Worm (Caenorhabditis elegans) whole organism, L3 larva: ENCODE measurements around the gene str-96.

Experiments used
- R02D3.7 ChIP-seq: fragments of 150-350 bp; optimal IDR thresholded peaks from 2 replicates; lab custom pipeline; 2014; ENCODE audit warnings: missing biosample characterization, missing genetic modification characterization
- ZK546.5 ChIP-seq: sonication (generic microtip); optimal IDR thresholded peaks from 2 replicates; lab custom pipeline; 2017; ENCODE audit warnings: missing biosample characterization, missing genetic modification characterization
- aly-2 ChIP-seq: fragments of 150-350 bp; optimal IDR thresholded peaks from 2 replicates; lab custom pipeline; 2014; ENCODE audit warnings: missing biosample characterization, missing genetic modification characterization
- ama-1 ChIP-seq: fragments of 150-350 bp; optimal IDR thresholded peaks from 2 replicates; lab custom pipeline; 2018
- ceh-28 ChIP-seq: fragments of 150-350 bp; optimal IDR thresholded peaks from 2 replicates; lab custom pipeline; 2014; ENCODE audit warnings: missing biosample characterization, missing genetic modification reagents, missing genetic modification characterization
- ceh-9 ChIP-seq: sonication (generic microtip); optimal IDR thresholded peaks from 2 replicates; lab custom pipeline; 2018; ENCODE audit warnings: missing biosample characterization, missing genetic modification characterization
- daf-12 ChIP-seq: fragments of 150-350 bp; optimal IDR thresholded peaks from 2 replicates; lab custom pipeline; 2014; ENCODE audit warnings: missing biosample characterization, missing genetic modification reagents, missing genetic modification characterization
- egl-27 ChIP-seq: sonication (generic microtip); optimal IDR thresholded peaks from 4 replicates; lab custom pipeline; 2017; ENCODE audit warnings: missing biosample characterization, missing genetic modification reagents, missing genetic modification characterization
- egl-5 ChIP-seq: fragments of 150-350 bp; optimal IDR thresholded peaks from 2 replicates; lab custom pipeline; 2017; ENCODE audit warnings: missing biosample characterization, missing genetic modification reagents, missing genetic modification characterization, inconsistent platforms
- elt-1 ChIP-seq: fragments of 150-350 bp; optimal IDR thresholded peaks from 2 replicates; lab custom pipeline; 2014; ENCODE audit warnings: missing biosample characterization, missing genetic modification characterization
- elt-3 ChIP-seq, 3 experiments: fragments of 150-350 bp in 1 of 3; sonication (generic microtip) in 2 of 3; optimal IDR thresholded peaks; 2 replicates in 2 of 3; 4 replicates in 1 of 3; lab custom pipeline; 2014 to 2017; ENCODE audit warnings: missing biosample characterization in 3 of 3, missing genetic modification characterization in 3 of 3
- eor-1 ChIP-seq, 2 experiments: fragments of 150-350 bp; optimal IDR thresholded peaks; 2 replicates each; lab custom pipeline; 2014 to 2018; ENCODE audit warnings: missing biosample characterization in 2 of 2, missing genetic modification characterization in 2 of 2
- fkh-10 ChIP-seq: sonication (generic microtip); optimal IDR thresholded peaks from 2 replicates; lab custom pipeline; 2017; ENCODE audit warnings: missing biosample characterization, missing genetic modification reagents, missing genetic modification characterization
- fos-1 ChIP-seq: fragments of 150-350 bp; optimal IDR thresholded peaks from 2 replicates; lab custom pipeline; 2014; ENCODE audit warnings: missing biosample characterization, missing genetic modification characterization
- jun-1 ChIP-seq: fragments of 150-350 bp; optimal IDR thresholded peaks from 2 replicates; lab custom pipeline; 2014; ENCODE audit warnings: missing biosample characterization, missing genetic modification reagents, missing genetic modification characterization
- lsy-12 ChIP-seq: sonication (generic microtip); optimal IDR thresholded peaks from 2 replicates; lab custom pipeline; 2016; ENCODE audit warnings: mild to moderate bottlenecking, missing genetic modification characterization, missing compliant biosample characterization
- mml-1 ChIP-seq: fragments of 150-350 bp; sonication (generic microtip); optimal IDR thresholded peaks from 3 replicates; lab custom pipeline; 2014; ENCODE audit warnings: missing biosample characterization, missing genetic modification characterization
- nfya-1 ChIP-seq: sonication (generic microtip); optimal IDR thresholded peaks from 2 replicates; lab custom pipeline; 2017; ENCODE audit warnings: missing genetic modification characterization, mild to moderate bottlenecking, missing compliant biosample characterization, antibody characterized with exemption, moderate library complexity; ENCODE audit not compliant: insufficient read depth
- nhr-12 ChIP-seq: fragments of 150-350 bp; optimal IDR thresholded peaks from 2 replicates; lab custom pipeline; 2014; ENCODE audit warnings: missing biosample characterization, missing genetic modification characterization
- nhr-23 ChIP-seq: fragments of 150-350 bp; optimal IDR thresholded peaks from 2 replicates; lab custom pipeline; 2014; ENCODE audit warnings: missing biosample characterization, missing genetic modification reagents, missing genetic modification characterization
- nhr-25 ChIP-seq: sonication (generic microtip); optimal IDR thresholded peaks from 2 replicates; lab custom pipeline; 2017; ENCODE audit warnings: missing biosample characterization, missing genetic modification characterization
- nhr-43 ChIP-seq: sonication (generic microtip); optimal IDR thresholded peaks from 2 replicates; lab custom pipeline; 2016; ENCODE audit warnings: mild to moderate bottlenecking, missing genetic modification characterization, missing compliant biosample characterization; ENCODE audit not compliant: poor library complexity, severe bottlenecking
- nhr-67 ChIP-seq: fragments of 150-350 bp; optimal IDR thresholded peaks from 2 replicates; lab custom pipeline; 2014; ENCODE audit warnings: missing biosample characterization, missing genetic modification characterization
- nhr-76 ChIP-seq: fragments of 150-350 bp; sonication (generic microtip); optimal IDR thresholded peaks from 5 replicates; lab custom pipeline; 2014; ENCODE audit warnings: missing biosample characterization, missing genetic modification characterization
- nhr-77 ChIP-seq: fragments of 150-350 bp; optimal IDR thresholded peaks from 2 replicates; lab custom pipeline; 2014; ENCODE audit warnings: missing biosample characterization, missing genetic modification characterization
- pha-4 ChIP-seq: fragments of 150-350 bp; optimal IDR thresholded peaks from 2 replicates; lab custom pipeline; 2014; ENCODE audit warnings: missing biosample characterization, missing genetic modification reagents, missing genetic modification characterization
- sea-2 ChIP-seq: fragments of 150-350 bp; sonication (generic microtip); optimal IDR thresholded peaks from 4 replicates; lab custom pipeline; 2014; ENCODE audit warnings: missing biosample characterization, missing genetic modification reagents, missing genetic modification characterization
- tbx-2 ChIP-seq: sonication (generic microtip); optimal IDR thresholded peaks from 2 replicates; lab custom pipeline; 2016; ENCODE audit warnings: mild to moderate bottlenecking, missing genetic modification characterization, missing compliant biosample characterization
- unc-39 ChIP-seq: sonication (generic microtip); optimal IDR thresholded peaks from 4 replicates; lab custom pipeline; 2017; ENCODE audit warnings: missing biosample characterization, missing genetic modification characterization
- unc-62 ChIP-seq: fragments of 150-350 bp; sonication (generic microtip); optimal IDR thresholded peaks from 4 replicates; lab custom pipeline; 2014; ENCODE audit warnings: missing biosample characterization, missing genetic modification reagents, missing genetic modification characterization
- ztf-11 ChIP-seq: fragments of 150-350 bp; optimal IDR thresholded peaks from 2 replicates; lab custom pipeline; 2014; ENCODE audit warnings: missing biosample characterization, missing genetic modification characterization
- ztf-4 ChIP-seq: fragments of 150-350 bp; optimal IDR thresholded peaks from 2 replicates; lab custom pipeline; 2014; ENCODE audit warnings: missing biosample characterization, missing genetic modification characterization

Gene str-96

ce11 chrV:15293865-15294264, at the start of gene str-96:
TSS of gene str-96 (minus strand) at chrV:15293965.
- TF ChIP-seq unc-39 (tag; lab: Kevin White, UChicago) (no peak), nhr-67 (tag; lab: Kevin White, UChicago) (no peak), aly-2 (tag; lab: Kevin White, UChicago) (no peak), nhr-25 (tag; lab: Kevin White, UChicago) (no peak), sea-2 (GFP tag; lab: Kevin White, UChicago) (no peak), nfya-1 (no peak), ztf-4 (tag; lab: Kevin White, UChicago) (no peak), ZK546.5 (tag; lab: Kevin White, UChicago) (no peak), ama-1 (no peak), ztf-11 (tag; lab: Kevin White, UChicago) (no peak), nhr-77 (tag; lab: Kevin White, UChicago) (no peak)

- TF ChIP-seq ama-1 (no peak), nhr-76 (no peak)
Observed at ce11 chrV:15341404-15341803, 47.6 kb upstream of the str-96 start, which contains the start of gene clec-229. TSS of gene clec-229 (minus strand) at chrV:15341504.

- TF ChIP-seq elt-1 (tag; lab: Kevin White, UChicago) (no peak), pha-4 (tag; lab: Kevin White, UChicago) (no peak), R02D3.7 (tag; lab: Kevin White, UChicago) (no peak), sea-2 (GFP tag; lab: Kevin White, UChicago) (no peak), ztf-4 (tag; lab: Kevin White, UChicago) (no peak), daf-12 (tag; lab: Kevin White, UChicago) (no peak), nfya-1 (no peak), tbx-2 (tag; lab: Kevin White, UChicago) (no peak), ceh-28 (tag; lab: Kevin White, UChicago) (no peak), lsy-12 (tag; lab: Kevin White, UChicago) (no peak), eor-1 (tag; optimal IDR thresholded peaks at IDR 0.05; lab: Kevin White, UChicago) (no peak), nhr-67 (tag; lab: Kevin White, UChicago) (no peak), ceh-9 (no peak), nhr-43 (no peak), unc-39 (tag; lab: Kevin White, UChicago) (no peak), unc-62 (no peak), nhr-12 (tag; lab: Kevin White, UChicago) (no peak)
- TF ChIP-seq, all 47 proteins: peak for 0
Observed at ce11 chrV:15339363-15339762, 45.6 kb upstream of the str-96 start, which contains the start of gene clec-228. TSS of gene clec-228 (minus strand) at chrV:15339463.

ce11 chrV:15337405-15337804, 43.6 kb upstream of the str-96 start, which contains the start of gene wrt-7:
TSS of gene wrt-7 (minus strand) at chrV:15337505.
- TF ChIP-seq nfya-1 (no peak), nhr-77 (tag; lab: Kevin White, UChicago) (no peak), ceh-28 (tag; lab: Kevin White, UChicago) (no peak), eor-1 (tag; optimal IDR thresholded peaks at IDR 0.05; lab: Kevin White, UChicago) (no peak), fos-1 (tag; lab: Kevin White, UChicago) (no peak), nhr-76 (no peak), nhr-23 (tag; lab: Kevin White, UChicago) (no peak), nhr-12 (tag; lab: Kevin White, UChicago) (no peak), egl-27 (tag; lab: Kevin White, UChicago) (no peak), egl-5 (tag; lab: Kevin White, UChicago) (no peak)

DNA sequence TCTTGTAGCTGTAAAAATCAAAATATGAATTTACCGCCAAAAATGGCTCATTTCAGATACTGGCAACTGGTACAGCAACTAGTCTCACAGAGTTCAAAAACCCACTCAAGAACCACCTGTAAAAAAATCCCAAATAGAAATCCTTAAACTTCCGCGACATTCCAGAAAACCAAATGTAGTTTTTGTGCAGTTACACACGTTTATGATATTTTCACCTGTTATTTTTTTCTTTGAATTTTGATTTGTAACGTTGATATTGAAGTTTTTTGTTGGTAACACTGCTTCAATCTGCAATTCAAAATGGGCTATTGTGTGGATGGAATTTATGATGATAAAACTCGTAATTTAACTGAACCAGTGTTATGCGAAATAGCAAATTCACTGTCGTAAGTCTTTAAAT, 39.1 kb upstream of the str-96 start, which contains the start of gene srw-113:
Gene srw-113 (plus strand): TSS at position 301 of the 400 bp plus-strand sequence.
- TF ChIP-seq unc-39 (tag; lab: Kevin White, UChicago) (no peak), mml-1 (tag; lab: Kevin White, UChicago) (no peak), tbx-2 (tag; lab: Kevin White, UChicago) (no peak), ceh-28 (tag; lab: Kevin White, UChicago) (no peak), elt-3 (tag; optimal IDR thresholded peaks at IDR 0.05; lab: Kevin White, UChicago) (no peak), jun-1 (tag; lab: Kevin White, UChicago) (no peak), nhr-23 (tag; lab: Kevin White, UChicago) (no peak), fkh-10 (GFP tag; lab: Kevin White, UChicago) (no peak)
